Fruit fly (Drosophila melanogaster): ENCODE measurements around the gene B-H1.
A peak's percentile ranks its signal among the peaks of the same experiment; 100 is the strongest.

The B-H1 gene

DNA sequence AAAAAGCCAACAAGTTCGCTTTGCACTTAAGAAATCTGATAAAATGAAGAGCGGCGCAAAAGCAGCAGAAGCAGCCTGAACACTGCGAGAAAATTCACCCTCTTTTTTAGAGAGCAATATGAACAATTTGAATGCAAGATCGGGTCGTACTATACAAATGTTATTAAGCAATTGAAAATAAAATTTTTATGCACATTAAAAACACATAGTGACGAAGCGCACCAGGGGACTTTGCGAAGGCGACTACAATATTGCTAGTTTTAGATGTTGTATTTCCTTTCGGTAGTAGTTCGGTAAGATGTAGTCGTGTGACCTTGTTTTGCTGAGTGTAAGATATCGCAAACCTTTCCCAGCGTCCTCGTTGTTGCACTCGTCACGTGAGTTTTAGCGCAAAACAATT lies 45.7 kb upstream of the B-H1 start (continued):
- TF ChIP-seq CG3919 (GFP tag; optimal IDR thresholded peaks at IDR 0.05), result peak; percentile 51
- peak in 1 of 2 experiments; percentile 7 for TF ChIP-seq salr (GFP tag; optimal IDR thresholded peaks at IDR 0.05)
- peak; percentile 57 for TF ChIP-seq lz (GFP tag; optimal IDR thresholded peaks at IDR 0.05)
- TF ChIP-seq CG31627 (GFP tag; optimal IDR thresholded peaks at IDR 0.05), result peak; percentile 61
- peak; percentile 53 for TF ChIP-seq esn (GFP tag; optimal IDR thresholded peaks at IDR 0.05)
- no peak for TF ChIP-seq CG15336 (GFP tag; IDR thresholded peaks at IDR 0.05)
- peak; percentile 45 for TF ChIP-seq CG10631 (GFP tag; optimal IDR thresholded peaks at IDR 0.05)

DNA sequence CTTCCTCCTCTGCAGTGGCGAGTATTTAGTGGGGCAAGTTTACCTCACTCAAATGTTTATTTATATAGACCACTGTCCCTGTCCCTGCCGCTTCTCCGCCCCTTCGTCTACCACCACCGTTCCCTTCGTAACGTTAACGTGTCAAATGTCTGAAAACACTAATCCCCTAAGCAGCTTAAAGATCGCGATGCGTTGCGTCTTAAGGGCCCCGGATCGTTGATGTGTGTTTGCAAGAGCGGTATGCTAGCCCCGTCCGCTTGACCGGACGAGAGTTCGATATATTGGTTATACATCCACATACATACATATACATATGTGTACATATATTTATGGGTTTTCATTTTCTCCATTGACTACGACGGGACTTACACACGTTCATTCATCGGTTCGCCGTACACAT lies 44.3 kb upstream of the B-H1 start:
- no peak for TF ChIP-seq spab (GFP tag; optimal IDR thresholded peaks at IDR 0.05)
- no peak for TF ChIP-seq Eip93F (GFP tag; optimal IDR thresholded peaks at IDR 0.05)
- no peak for TF ChIP-seq Ets21C (GFP tag; optimal IDR thresholded peaks at IDR 0.05)
- TF ChIP-seq pdm3 (GFP tag; optimal IDR thresholded peaks at IDR 0.05), result no peak
- no peak for TF ChIP-seq CG8632 (GFP tag; optimal IDR thresholded peaks at IDR 0.05)
- no peak for TF ChIP-seq Smox (GFP tag; optimal IDR thresholded peaks at IDR 0.05)

DNA sequence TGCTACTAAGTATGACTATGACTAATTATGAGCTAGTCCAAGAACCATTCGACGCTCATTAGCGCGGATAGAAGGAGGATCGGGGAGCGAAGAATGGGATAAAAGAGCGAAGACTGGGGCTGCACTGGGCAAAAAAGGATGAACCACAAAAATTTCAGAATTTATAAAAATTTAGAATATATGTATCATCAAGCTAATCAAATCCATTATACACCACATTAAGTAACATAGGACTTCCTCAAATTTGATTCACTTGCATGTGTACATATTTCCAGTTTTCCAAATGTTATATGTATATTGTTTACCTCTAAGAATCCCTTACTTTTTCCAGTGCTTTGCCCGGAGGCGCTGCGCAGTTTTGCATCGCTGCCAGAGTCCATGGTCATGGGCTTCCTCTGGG lies 41.5 kb upstream of the B-H1 start:
- peak; percentile 40; the same call in 1 of the 3 replicates for TF ChIP-seq CG8119 (GFP tag; IDR thresholded peaks at IDR 0.05)
- TF ChIP-seq CG6792 (GFP tag; optimal IDR thresholded peaks at IDR 0.05), result no peak
- TF ChIP-seq Eip75B (GFP tag; optimal IDR thresholded peaks at IDR 0.05), result peak; percentile 25
- TF ChIP-seq CG11762 (GFP tag; optimal IDR thresholded peaks at IDR 0.05; ENCODE audit: insufficient read depth), result no peak
- TF ChIP-seq CG1621 (tag; optimal IDR thresholded peaks at IDR 0.05), result peak; percentile 32
- TF ChIP-seq Lpt (GFP tag; optimal IDR thresholded peaks at IDR 0.05), result no peak
- TF ChIP-seq dac (GFP tag; optimal IDR thresholded peaks at IDR 0.05), result no peak
- no peak for TF ChIP-seq CG34406 (GFP tag; optimal IDR thresholded peaks at IDR 0.05)
- TF ChIP-seq CG11902 (GFP tag; optimal IDR thresholded peaks at IDR 0.05), result no peak
- TF ChIP-seq Sox14 (GFP tag; optimal IDR thresholded peaks at IDR 0.05), result peak; percentile 20
- no peak for TF ChIP-seq topi (GFP tag; optimal IDR thresholded peaks at IDR 0.05)
- TF ChIP-seq CG3032 (tag; optimal IDR thresholded peaks at IDR 0.05), result peak; percentile 59
- peak; percentile 44 for TF ChIP-seq Ets96B (tag; optimal IDR thresholded peaks at IDR 0.05)
- peak; percentile 38 to 47 for TF ChIP-seq ss (GFP tag; optimal IDR thresholded peaks at IDR 0.05)
- TF ChIP-seq Gug (GFP tag; IDR thresholded peaks at IDR 0.05), result no peak
- TF ChIP-seq fd85E (GFP tag; optimal IDR thresholded peaks at IDR 0.05), result no peak
- no peak for TF ChIP-seq Met (GFP tag; optimal IDR thresholded peaks at IDR 0.05)
- TF ChIP-seq Smox (GFP tag; optimal IDR thresholded peaks at IDR 0.05), result no peak
- peak; percentile 37 for TF ChIP-seq pdm3 (GFP tag; optimal IDR thresholded peaks at IDR 0.05)
- no peak for TF ChIP-seq CG4318 (GFP tag; optimal IDR thresholded peaks at IDR 0.05)
- no peak for TF ChIP-seq CG6276 (GFP tag; optimal IDR thresholded peaks at IDR 0.05)
- peak; percentile 62 for TF ChIP-seq Eip78C (GFP tag)
- TF ChIP-seq lz (GFP tag; optimal IDR thresholded peaks at IDR 0.05), result no peak
- no peak for TF ChIP-seq CG11294 (GFP tag; IDR thresholded peaks at IDR 0.05)
- peak; percentile 44 for TF ChIP-seq CG10669 (GFP tag; optimal IDR thresholded peaks at IDR 0.05)
- no peak for TF ChIP-seq Ets21C (GFP tag; optimal IDR thresholded peaks at IDR 0.05)
- no peak for TF ChIP-seq CG8632 (GFP tag; optimal IDR thresholded peaks at IDR 0.05)
- no peak for TF ChIP-seq net (GFP tag; optimal IDR thresholded peaks at IDR 0.05)
- no peak for TF ChIP-seq eg (GFP tag; IDR thresholded peaks at IDR 0.05)
- no peak for TF ChIP-seq Sox102F (GFP tag; optimal IDR thresholded peaks at IDR 0.05)
- no peak for TF ChIP-seq CG6854 (GFP tag; optimal IDR thresholded peaks at IDR 0.05)
- no peak for TF ChIP-seq fkh (GFP tag; optimal IDR thresholded peaks at IDR 0.05)
- peak; percentile 59; the same call in 1 of the 3 replicates for TF ChIP-seq CG6163 (GFP tag; IDR thresholded peaks at IDR 0.05)
- no peak for TF ChIP-seq CG8319 (GFP tag; optimal IDR thresholded peaks at IDR 0.05)
- TF ChIP-seq CG3919 (GFP tag; optimal IDR thresholded peaks at IDR 0.05), result peak; percentile 24
- TF ChIP-seq acj6 (GFP tag; optimal IDR thresholded peaks at IDR 0.05), result peak; percentile 36
- peak; percentile 41 for TF ChIP-seq achi (GFP tag; optimal IDR thresholded peaks at IDR 0.05)
- no peak for TF ChIP-seq CG15336 (GFP tag; IDR thresholded peaks at IDR 0.05)
- TF ChIP-seq cyc (GFP tag; optimal IDR thresholded peaks at IDR 0.05), result no peak
- no peak for TF ChIP-seq CG31627 (GFP tag; optimal IDR thresholded peaks at IDR 0.05)
- TF ChIP-seq svp (GFP tag), result no peak
- no peak for TF ChIP-seq Eip93F (GFP tag; optimal IDR thresholded peaks at IDR 0.05)
- peak; percentile 3 for TF ChIP-seq OdsH (GFP tag; optimal IDR thresholded peaks at IDR 0.05)
- TF ChIP-seq Hr39 (GFP tag; optimal IDR thresholded peaks at IDR 0.05), result no peak

Measured in whole organism, prepupa.